Worm (Caenorhabditis elegans) whole organism, L1 larva: Measurements from ENCODE around the gene Y97E10AR.4.

Experiments
- aly-2 ChIP-seq: fragments of 150-350 bp; optimal IDR thresholded peaks from 2 replicates; lab custom pipeline; 2014; ENCODE audit warnings: missing biosample characterization, missing genetic modification characterization
- ama-1 ChIP-seq: fragments of 150-350 bp; optimal IDR thresholded peaks from 2 replicates; lab custom pipeline; 2014
- snu-23 ChIP-seq: sonication (generic microtip); optimal IDR thresholded peaks from 2 replicates; lab custom pipeline; 2016; ENCODE audit warnings: missing genetic modification characterization, missing compliant biosample characterization
- swsn-7 ChIP-seq: sonication (generic microtip); optimal IDR thresholded peaks from 2 replicates; lab custom pipeline; 2016; ENCODE audit warnings: missing genetic modification characterization, missing compliant biosample characterization
- unc-62 ChIP-seq: fragments of 150-350 bp; optimal IDR thresholded peaks from 2 replicates; lab custom pipeline; 2014; ENCODE audit warnings: missing biosample characterization, missing genetic modification reagents, missing genetic modification characterization

DNA sequence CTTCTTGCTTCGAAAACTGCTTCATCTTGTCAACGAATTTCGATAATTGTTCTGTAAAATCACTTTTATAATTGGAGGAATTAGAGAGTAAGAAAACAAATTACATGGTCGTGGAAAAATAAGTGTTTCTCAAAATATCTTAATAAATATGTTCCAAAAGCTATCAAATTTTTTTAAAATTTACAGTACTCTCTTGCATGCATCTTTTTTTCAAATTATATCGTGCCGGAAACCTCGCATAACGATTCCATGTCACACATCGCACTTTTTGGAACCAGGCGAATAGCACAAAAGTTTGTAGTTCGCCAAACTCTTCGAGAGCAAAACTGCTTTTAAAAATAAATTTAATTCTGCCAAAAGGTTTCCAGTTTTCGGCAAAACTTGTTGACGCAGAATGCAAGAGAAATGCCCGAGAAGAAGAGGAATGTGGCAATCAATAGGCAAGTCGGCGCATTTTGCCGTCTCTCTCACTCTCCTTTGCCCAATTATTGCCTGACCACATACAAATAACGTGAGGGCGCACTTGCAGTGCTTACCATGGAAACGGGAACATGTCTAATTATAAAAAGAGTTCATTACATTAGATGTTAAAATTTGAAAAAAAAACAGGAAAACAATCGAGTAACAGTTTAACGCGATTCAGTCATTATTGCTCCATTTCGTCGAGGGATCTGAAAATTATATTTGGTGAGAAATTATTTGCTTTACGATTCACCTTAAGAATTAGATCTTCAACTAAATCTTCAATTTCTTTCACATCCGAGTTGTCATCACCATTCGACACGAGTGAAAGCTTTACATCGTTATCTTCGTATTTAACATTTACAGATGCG is 2.4 kb downstream of the Y97E10AR.4 start, which contains the start of gene Y97E10AR.3:
- TF ChIP-seq snu-23 (GFP tag; lab: Kevin White, UChicago) (no peak), aly-2 (tag; lab: Kevin White, UChicago) (no peak), ama-1 (no peak), swsn-7 (tag; lab: Kevin White, UChicago) (no peak), unc-62 (no peak)
